Fruit fly (Drosophila melanogaster) whole organism, pupa: ENCODE measurements around the gene Fmr1.

Source experiments
- CG10348 ChIP-seq: fragments of 200-800 bp; sonication (Bioruptor generic); IDR thresholded peaks from 2 replicates; pipeline ENCODE4 v1.3.6; 2022; ENCODE audit warnings: missing biosample characterization, missing genetic modification characterization
- CG12605 ChIP-seq: fragments of 200-800 bp; sonication (Bioruptor generic); IDR thresholded peaks from 2 replicates; pipeline ENCODE4 v1.3.6; 2022; ENCODE audit warnings: missing biosample characterization, missing genetic modification characterization
- CG13204 ChIP-seq: fragments of 200-800 bp; sonication (Bioruptor generic); optimal IDR thresholded peaks from 2 replicates; lab custom pipeline; 2018; ENCODE audit warnings: missing biosample characterization, mild to moderate bottlenecking, missing genetic modification characterization, moderate library complexity
- CG14655 ChIP-seq: fragments of 200-800 bp; sonication (Bioruptor generic); optimal IDR thresholded peaks from 3 replicates; lab custom pipeline; 2017; ENCODE audit warnings: mild to moderate bottlenecking, missing biosample characterization, missing genetic modification reagents, missing genetic modification characterization
- CG15710 ChIP-seq: fragments of 200-800 bp; sonication (Bioruptor generic); optimal IDR thresholded peaks from 2 replicates; lab custom pipeline; 2018; ENCODE audit warnings: missing biosample characterization, mild to moderate bottlenecking, missing genetic modification characterization, moderate library complexity
- CG17806 ChIP-seq: fragments of 200-800 bp; sonication (Bioruptor generic); optimal IDR thresholded peaks from 2 replicates; lab custom pipeline; 2018; ENCODE audit warnings: missing biosample characterization, mild to moderate bottlenecking, missing genetic modification characterization, moderate library complexity
- CG32121 ChIP-seq: fragments of 200-800 bp; sonication (Bioruptor generic); IDR thresholded peaks from 2 replicates; pipeline ENCODE4 v1.3.6; 2022; ENCODE audit warnings: missing biosample characterization, missing genetic modification characterization
- CG34367 ChIP-seq: fragments of 200-800 bp; sonication (Bioruptor generic); optimal IDR thresholded peaks from 2 replicates; lab custom pipeline; 2018; ENCODE audit warnings: missing biosample characterization, mild to moderate bottlenecking, missing genetic modification characterization
- CG4496 ChIP-seq: fragments of 200-800 bp; sonication (Bioruptor generic); IDR thresholded peaks from 3 replicates; pipeline ENCODE4 v1.3.6; 2022; ENCODE audit warnings: missing biosample characterization, missing genetic modification characterization
- CG8159 ChIP-seq: fragments of 200-800 bp; sonication (Bioruptor generic); optimal IDR thresholded peaks from 3 replicates; lab custom pipeline; 2018; ENCODE audit warnings: missing biosample characterization, mild to moderate bottlenecking, missing genetic modification characterization, moderate library complexity
- CG8301 ChIP-seq: fragments of 200-800 bp; sonication (Bioruptor generic); optimal IDR thresholded peaks from 2 replicates; lab custom pipeline; 2018; ENCODE audit warnings: missing biosample characterization, mild to moderate bottlenecking, missing genetic modification characterization
- CG9948 ChIP-seq: fragments of 200-800 bp; sonication (Bioruptor generic); optimal IDR thresholded peaks from 2 replicates; lab custom pipeline; 2018; ENCODE audit warnings: missing biosample characterization, mild to moderate bottlenecking, missing genetic modification characterization, moderate library complexity
- D1 ChIP-seq: fragments of 200-800 bp; sonication (Bioruptor generic); optimal IDR thresholded peaks from 2 replicates; lab custom pipeline; 2018; ENCODE audit warnings: missing biosample characterization, mild to moderate bottlenecking, missing genetic modification characterization, moderate library complexity
- EcR ChIP-seq: fragments of 200-800 bp; sonication (Bioruptor generic); optimal IDR thresholded peaks from 3 replicates; lab custom pipeline; 2019; ENCODE audit warnings: missing biosample characterization, missing genetic modification characterization, mild to moderate bottlenecking, moderate library complexity, missing genetic modification reagents
- Ets98B ChIP-seq: fragments of 200-800 bp; sonication (Bioruptor generic); IDR thresholded peaks from 2 replicates; pipeline ENCODE4 v1.3.6; 2022; ENCODE audit warnings: missing biosample characterization, missing genetic modification characterization
- Pif1A ChIP-seq: fragments of 200-800 bp; sonication (Bioruptor generic); optimal IDR thresholded peaks from 3 replicates; lab custom pipeline; 2016; ENCODE audit warnings: missing biosample characterization, missing genetic modification characterization
- Pif1B ChIP-seq: fragments of 200-800 bp; sonication (Bioruptor generic); optimal IDR thresholded peaks from 3 replicates; lab custom pipeline; 2016; ENCODE audit warnings: missing biosample characterization, missing genetic modification characterization
- Snoo ChIP-seq: fragments of 200-800 bp; sonication (Bioruptor generic); optimal IDR thresholded peaks from 3 replicates; lab custom pipeline; 2017; ENCODE audit warnings: missing biosample characterization, mild to moderate bottlenecking, missing genetic modification characterization, inconsistent platforms
- fd96Ca ChIP-seq: fragments of 200-800 bp; sonication (Bioruptor generic); IDR thresholded peaks from 3 replicates; pipeline ENCODE4 v1.3.6; 2022; ENCODE audit warnings: missing biosample characterization, missing genetic modification characterization
- gl ChIP-seq: fragments of 200-800 bp; sonication (Bioruptor generic); optimal IDR thresholded peaks from 2 replicates; lab custom pipeline; 2018; ENCODE audit warnings: missing biosample characterization, mild to moderate bottlenecking, missing genetic modification characterization
- rn ChIP-seq: fragments of 200-800 bp; sonication (Bioruptor generic); IDR thresholded peaks from 2 replicates; pipeline ENCODE4 v1.3.6; 2022; ENCODE audit warnings: missing biosample characterization, missing genetic modification characterization

Fmr1 gene

DNA sequence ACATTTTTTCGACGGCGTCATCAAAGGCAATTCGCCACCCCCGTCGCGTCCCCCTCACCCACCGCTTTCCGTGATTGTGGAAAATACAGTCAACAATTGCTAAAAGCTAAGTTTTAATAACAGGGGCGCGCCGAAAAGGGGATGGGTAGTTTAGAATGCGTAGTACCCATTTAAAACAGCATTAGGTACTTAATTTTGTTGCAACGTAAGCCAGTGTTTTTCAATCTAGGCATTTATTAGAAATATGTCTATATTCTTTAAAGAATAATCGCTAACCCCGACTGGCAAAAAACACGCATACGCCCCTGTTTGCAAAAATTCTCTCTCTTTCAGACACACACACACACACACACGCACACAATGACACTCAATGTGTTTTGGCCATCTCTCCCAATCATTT is 25.0 kb downstream of the Fmr1 start:
- TF ChIP-seq CG14655 (GFP tag; lab: Kevin White, UChicago): peak; percentile 37
- no peak for TF ChIP-seq gl (tag; lab: Kevin White, UChicago)
- peak; percentile 69; the same call in 2 of the 3 replicates for TF ChIP-seq fd96Ca (GFP tag; lab: Robert Waterston, UW)
- TF ChIP-seq D1 (tag; lab: Kevin White, UChicago): no peak
- TF ChIP-seq CG15710: peak; percentile 57
- no peak for TF ChIP-seq CG10348
- TF ChIP-seq CG17806 (tag; lab: Kevin White, UChicago): peak; percentile 54
- TF ChIP-seq CG4496 (GFP tag; lab: Robert Waterston, UW): peak; percentile 75
- TF ChIP-seq CG8159 (tag; lab: Kevin White, UChicago): peak; percentile 41
- 0 out of 2 replicates have a peak, but pooled peaks have one; percentile 34 for TF ChIP-seq Ets98B (GFP tag; lab: Robert Waterston, UW)
- TF ChIP-seq CG12605 (GFP tag; lab: Robert Waterston, UW): no peak
- peak; percentile 40 for TF ChIP-seq CG9948
- no peak for TF ChIP-seq EcR (GFP tag; lab: Kevin White, UChicago)
- TF ChIP-seq Pif1A (GFP tag; lab: Kevin White, UChicago): peak; percentile 27
- TF ChIP-seq CG8301: peak; percentile 7
- TF ChIP-seq Pif1B (GFP tag; lab: Kevin White, UChicago): no peak
- peak; percentile 39; the same call in 1 of the 2 replicates for TF ChIP-seq CG32121 (GFP tag; lab: Robert Waterston, UW)
- peak; percentile 75 for TF ChIP-seq Snoo
- TF ChIP-seq CG13204 (GFP tag; lab: Kevin White, UChicago): no peak
- TF ChIP-seq CG34367 (tag; lab: Kevin White, UChicago): peak; percentile 46
- TF ChIP-seq rn (GFP tag; lab: Robert Waterston, UW): 0 out of 2 replicates have a peak, but pooled peaks have one; percentile 14

dm6 chr3R:10084179-10084647 is 25.7 kb downstream of the Fmr1 start:
- TF ChIP-seq CG9948: no peak
- no peak for TF ChIP-seq CG32121 (GFP tag; lab: Robert Waterston, UW)
- TF ChIP-seq CG8159 (tag; lab: Kevin White, UChicago): peak; percentile 5
- 0 out of 3 replicates have a peak, but pooled peaks have one; percentile 18 for TF ChIP-seq CG4496 (GFP tag; lab: Robert Waterston, UW)
- no peak for TF ChIP-seq Pif1A (GFP tag; lab: Kevin White, UChicago)
- peak; percentile 82 for TF ChIP-seq EcR (GFP tag; lab: Kevin White, UChicago)
- TF ChIP-seq gl (tag; lab: Kevin White, UChicago): peak; percentile 20
- no peak for TF ChIP-seq CG17806 (tag; lab: Kevin White, UChicago)
- peak; percentile 20 for TF ChIP-seq CG15710
- TF ChIP-seq CG8301: no peak
- peak; percentile 19; the same call in 1 of the 2 replicates for TF ChIP-seq CG12605 (GFP tag; lab: Robert Waterston, UW)
- TF ChIP-seq CG13204 (GFP tag; lab: Kevin White, UChicago): peak; percentile 24

DNA sequence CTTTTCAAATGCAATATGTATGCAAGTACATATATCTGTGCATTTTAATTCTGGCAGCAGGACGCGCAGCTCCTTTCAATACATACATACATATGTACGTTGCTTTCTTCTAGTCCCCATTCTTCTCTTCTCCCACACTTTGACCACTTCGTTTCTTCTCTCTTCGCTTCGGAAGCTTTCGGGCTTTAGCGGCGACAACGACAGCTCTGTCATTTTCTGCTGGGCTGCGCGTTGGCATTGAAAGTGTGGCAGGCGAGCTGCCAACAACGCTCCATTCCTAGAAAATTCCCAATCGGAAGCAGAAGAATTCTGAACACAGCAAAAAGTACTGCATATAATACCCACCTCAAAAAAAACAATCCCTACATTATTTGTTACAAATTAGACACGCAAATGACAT is 26.8 kb downstream of the Fmr1 start:
- no peak for TF ChIP-seq rn (GFP tag; lab: Robert Waterston, UW)
- TF ChIP-seq CG4496 (GFP tag; lab: Robert Waterston, UW): peak; percentile 30; the same call in 1 of the 3 replicates

dm6 chr3R:10082549-10083075 is 27.3 kb downstream of the Fmr1 start:
- peak; percentile 54 for TF ChIP-seq CG8301
- TF ChIP-seq fd96Ca (GFP tag; lab: Robert Waterston, UW): peak; percentile 82
- peak; percentile 73 for TF ChIP-seq Pif1B (GFP tag; lab: Kevin White, UChicago)
- peak; percentile 37 for TF ChIP-seq EcR (GFP tag; lab: Kevin White, UChicago)
- 0 out of 2 replicates have a peak, but pooled peaks have one; percentile 20 for TF ChIP-seq CG12605 (GFP tag; lab: Robert Waterston, UW)
- TF ChIP-seq CG32121 (GFP tag; lab: Robert Waterston, UW): no peak
- peak; percentile 78 for TF ChIP-seq CG13204 (GFP tag; lab: Kevin White, UChicago)
- TF ChIP-seq gl (tag; lab: Kevin White, UChicago): peak; percentile 87
- TF ChIP-seq rn (GFP tag; lab: Robert Waterston, UW): peak; percentile 37; the same call in 1 of the 2 replicates
- peak; percentile 90 for TF ChIP-seq CG17806 (tag; lab: Kevin White, UChicago)
- TF ChIP-seq CG8159 (tag; lab: Kevin White, UChicago): peak; percentile 94
- TF ChIP-seq Snoo: peak; percentile 59
- peak; percentile 81 for TF ChIP-seq D1 (tag; lab: Kevin White, UChicago)
- TF ChIP-seq Ets98B (GFP tag; lab: Robert Waterston, UW): peak; percentile 31; the same call in 1 of the 2 replicates
- no peak for TF ChIP-seq CG10348
- TF ChIP-seq CG4496 (GFP tag; lab: Robert Waterston, UW): peak; percentile 83
- TF ChIP-seq CG34367 (tag; lab: Kevin White, UChicago): peak; percentile 90
- peak; percentile 79 for TF ChIP-seq Pif1A (GFP tag; lab: Kevin White, UChicago)
- TF ChIP-seq CG15710: peak; percentile 93
- peak; percentile 94 for TF ChIP-seq CG9948
- peak; percentile 66 for TF ChIP-seq CG14655 (GFP tag; lab: Kevin White, UChicago)

DNA sequence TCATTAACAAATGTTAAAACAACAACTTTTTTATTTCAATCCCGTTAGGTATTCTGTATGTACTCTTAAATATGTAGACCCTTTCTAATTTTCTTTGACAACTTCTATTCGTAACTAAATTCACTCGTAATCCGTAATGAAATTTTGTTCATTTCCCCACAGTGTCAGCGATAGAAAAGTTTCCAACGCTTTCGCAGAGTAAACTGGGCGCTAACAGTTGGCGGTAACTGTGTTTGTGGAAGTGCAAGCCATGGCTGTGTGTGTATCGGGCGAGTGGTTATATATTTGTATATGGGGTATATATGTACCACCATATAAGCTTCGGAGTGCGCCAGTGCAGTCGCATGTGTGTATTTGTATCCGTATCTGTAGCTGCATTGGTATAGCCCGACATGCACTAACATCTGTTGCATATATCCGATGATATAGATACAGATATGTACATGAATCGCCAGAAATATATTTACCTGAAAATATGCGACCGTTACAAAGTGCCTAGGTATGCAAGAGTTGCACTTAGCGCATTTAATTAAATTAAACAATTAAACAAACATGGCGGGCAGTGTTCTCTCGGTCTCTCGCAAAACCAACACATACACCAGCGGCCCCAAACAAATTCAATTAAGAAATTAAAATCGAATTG is 28.3 kb downstream of the Fmr1 start:
- no peak for TF ChIP-seq CG8159 (tag; lab: Kevin White, UChicago)
- no peak for TF ChIP-seq CG12605 (GFP tag; lab: Robert Waterston, UW)
- peak; percentile 9; the same call in 1 of the 3 replicates for TF ChIP-seq fd96Ca (GFP tag; lab: Robert Waterston, UW)
- peak; percentile 28 for TF ChIP-seq EcR (GFP tag; lab: Kevin White, UChicago)
- TF ChIP-seq CG15710: peak; percentile 7
- TF ChIP-seq CG4496 (GFP tag; lab: Robert Waterston, UW): peak; percentile 53; the same call in 1 of the 3 replicates
- no peak for TF ChIP-seq CG32121 (GFP tag; lab: Robert Waterston, UW)
- no peak for TF ChIP-seq CG14655 (GFP tag; lab: Kevin White, UChicago)
- TF ChIP-seq CG13204 (GFP tag; lab: Kevin White, UChicago): no peak
- TF ChIP-seq CG17806 (tag; lab: Kevin White, UChicago): peak; percentile 6
